Worm (Caenorhabditis elegans): ENCODE data around the gene vps-33.1.

DNA sequence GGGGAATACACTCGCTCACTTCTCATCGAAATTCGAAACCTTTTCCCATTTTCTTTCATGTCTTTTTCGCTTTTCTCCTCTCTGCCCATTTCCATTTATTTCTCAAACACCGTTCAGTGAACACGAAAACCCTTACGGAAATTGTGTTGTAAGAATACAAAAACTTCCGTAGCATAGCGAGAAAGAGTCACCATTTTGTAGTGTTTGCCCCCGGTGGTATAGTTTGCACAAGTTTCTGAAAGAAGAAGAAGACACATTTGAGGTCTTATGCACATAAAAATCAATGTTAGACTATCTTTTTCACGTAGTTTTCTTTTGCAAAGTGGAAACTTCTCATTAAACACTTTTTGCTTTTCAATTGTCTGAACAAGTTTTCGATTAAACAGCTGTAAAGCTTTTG lies 18.4 kb downstream of the vps-33.1 start:
- TF ChIP-seq elt-4 (tag; optimal IDR thresholded peaks at IDR 0.05) (no peak), nfya-1 (tag; optimal IDR thresholded peaks at IDR 0.05) (no peak), elt-2 (tag; optimal IDR thresholded peaks at IDR 0.05) (no peak), ceh-48 (tag; optimal IDR thresholded peaks at IDR 0.05) (no peak), syd-9 (tag; optimal IDR thresholded peaks at IDR 0.05) (no peak), pha-4 (tag; optimal IDR thresholded peaks at IDR 0.05) (no peak), ceh-30 (tag; optimal IDR thresholded peaks at IDR 0.05) (no peak), F13H6.1 (tag; optimal IDR thresholded peaks at IDR 0.05) (no peak), ama-1 (optimal IDR thresholded peaks at IDR 0.05) (no peak), ets-4 (tag; optimal IDR thresholded peaks at IDR 0.05) (no peak), pax-1 (tag; optimal IDR thresholded peaks at IDR 0.05) (no peak), fkh-10 (GFP tag; optimal IDR thresholded peaks at IDR 0.05) (no peak), pqm-1 (tag; optimal IDR thresholded peaks at IDR 0.05) (no peak)

Data from whole organism, late embryonic.